Fruit fly (Drosophila melanogaster) whole organism, wandering third instar larva: ENCODE data around the gene GABA-B-R2.

ENCODE experiments used
- CG32264 ChIP-seq: fragments of 200-800 bp; sonication (Bioruptor generic); optimal IDR thresholded peaks from 2 replicates; lab custom pipeline; 2016; ENCODE audit warnings: missing biosample characterization, missing genetic modification characterization
- Dfd ChIP-seq: fragments of >200 bp; optimal IDR thresholded peaks from 2 replicates; lab custom pipeline; 2017; ENCODE audit warnings: missing biosample characterization, missing genetic modification characterization
- Jra ChIP-seq: sonication (Bioruptor generic); optimal IDR thresholded peaks from 2 replicates; lab custom pipeline; 2016; ENCODE audit warnings: missing biosample characterization, missing genetic modification characterization
- N ChIP-seq: fragments of >200 bp; optimal IDR thresholded peaks from 2 replicates; lab custom pipeline; 2018; ENCODE audit warnings: missing biosample characterization, missing external identifiers, missing genetic modification characterization
- Vsx2 ChIP-seq: fragments of 200-300, 225-300 bp; sonication (Bioruptor generic); optimal IDR thresholded peaks from 2 replicates; lab custom pipeline; 2018; ENCODE audit warnings: missing biosample characterization, missing genetic modification characterization; ENCODE audit not compliant: partially characterized antibody
- ey ChIP-seq: fragments of 200-800 bp; sonication (Bioruptor generic); optimal IDR thresholded peaks from 2 replicates; lab custom pipeline; 2016; ENCODE audit warnings: missing biosample characterization, missing genetic modification characterization
- pan ChIP-seq: fragments of >200 bp; optimal IDR thresholded peaks from 2 replicates; lab custom pipeline; 2017
- psq ChIP-seq: fragments of 200-800 bp; sonication (Bioruptor generic); optimal IDR thresholded peaks from 3 replicates; lab custom pipeline; 2017; ENCODE audit warnings: missing biosample characterization, mild to moderate bottlenecking, missing genetic modification characterization, moderate library complexity
- sage ChIP-seq: fragments of 200-800 bp; sonication (Bioruptor generic); optimal IDR thresholded peaks from 2 replicates; lab custom pipeline; 2016; ENCODE audit warnings: missing biosample characterization, mild to moderate bottlenecking, missing genetic modification characterization
- sv ChIP-seq: fragments of 200-800 bp; sonication (Bioruptor generic); optimal IDR thresholded peaks from 3 replicates; lab custom pipeline; 2016; ENCODE audit warnings: missing biosample characterization, missing genetic modification characterization
- usp ChIP-seq: fragments of >200 bp; optimal IDR thresholded peaks from 2 replicates; lab custom pipeline; 2017; ENCODE audit warnings: missing biosample characterization, missing genetic modification characterization

DNA sequence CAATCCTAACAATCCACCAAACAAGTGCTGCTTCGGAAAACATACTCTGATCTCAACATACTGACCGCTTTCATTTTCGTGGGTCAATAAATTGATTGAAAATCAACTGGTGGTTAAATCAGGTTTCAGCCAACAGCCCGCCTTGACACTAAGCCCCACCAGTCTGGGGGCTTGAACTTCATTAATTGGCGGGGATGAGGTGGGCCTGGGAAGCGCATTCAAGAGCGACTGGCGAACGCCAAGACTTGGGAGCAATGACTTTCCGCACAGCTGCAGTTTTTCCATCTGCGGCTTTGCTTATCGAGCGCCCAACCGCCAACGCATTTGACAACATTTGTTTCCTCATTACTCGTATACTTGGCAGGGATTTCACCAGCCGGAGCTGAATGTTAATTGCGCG, 49.0 kb downstream of the GABA-B-R2 start:
- TF ChIP-seq sage (GFP tag; lab: Kevin White, UChicago) (no peak), usp (GFP tag; lab: Kevin White, UChicago) (no peak), N (GFP tag; lab: Kevin White, UChicago) (no peak), pan (lab: Kevin White, UChicago) (no peak), Vsx2 (GFP tag; lab: Kevin White, UChicago) (no peak), ey (GFP tag; lab: Kevin White, UChicago) (no peak), Jra (GFP tag; lab: Kevin White, UChicago) (no peak), sv (GFP tag; lab: Kevin White, UChicago) (no peak), Dfd (no peak), CG32264 (GFP tag; lab: Kevin White, UChicago) (no peak), psq (GFP tag; lab: Kevin White, UChicago) (no peak)
